Fruit fly (Drosophila melanogaster) S2 (cell line): ENCODE data around the gene CG1582.

Experiments used
- CG8478 ChIP-seq: fragments of >200 bp; optimal IDR thresholded peaks from 2 replicates; lab custom pipeline; 2018
- CTCF ChIP-seq, 2 experiments: fragments of >200 bp; optimal IDR thresholded peaks; 2 replicates each; lab custom pipeline; 2018

dm6 chrX:10921665-10922064 is 22.6 kb upstream of the CG1582 start:
- TF ChIP-seq CG8478 (lab: Kevin White, UChicago), result no peak
- no peak for TF ChIP-seq CTCF (optimal IDR thresholded peaks at IDR 0.05; lab: Kevin White, UChicago)
